Fruit fly (Drosophila melanogaster) S2 (cell line): ENCODE results near the gene CG15395.

Experiments used
- CG8478 ChIP-seq: fragments of >200 bp; optimal IDR thresholded peaks from 2 replicates; lab custom pipeline; 2018
- CTCF ChIP-seq, 2 experiments: fragments of >200 bp; optimal IDR thresholded peaks; 2 replicates each; lab custom pipeline; 2018

dm6 chr2L:2636326-2637001 is 26.7 kb downstream of the CG15395 start:
- no peak for TF ChIP-seq CTCF (optimal IDR thresholded peaks at IDR 0.05; lab: Kevin White, UChicago)
- TF ChIP-seq CG8478 (lab: Kevin White, UChicago): no peak
